Worm (Caenorhabditis elegans): ENCODE results near the gene Y37D8A.25.

Gene Y37D8A.25

DNA sequence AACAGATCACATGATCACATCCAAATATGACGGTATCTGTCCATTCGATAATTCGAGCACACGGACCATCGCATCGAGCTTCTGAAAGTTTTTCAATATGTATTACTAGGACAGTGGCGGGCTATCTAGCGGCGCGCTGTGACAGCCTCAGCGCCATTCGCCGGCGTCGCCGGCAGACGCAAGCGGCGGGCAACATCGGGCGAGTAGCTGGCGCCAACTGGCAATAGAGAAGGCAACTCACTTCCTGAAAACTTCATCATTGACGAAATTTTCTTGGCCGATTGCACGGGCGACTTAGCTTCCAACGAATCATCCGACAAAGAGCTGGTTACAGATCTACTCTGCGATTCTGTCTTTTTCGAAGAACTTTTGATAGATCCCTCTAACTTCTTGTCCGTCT is 31.8 kb downstream of the Y37D8A.25 start:
- TF ChIP-seq him-1 (tag; optimal IDR thresholded peaks at IDR 0.05), result no peak
- TF ChIP-seq W03F9.2 (tag; optimal IDR thresholded peaks at IDR 0.05), result no peak
- TF ChIP-seq dao-5 (tag; optimal IDR thresholded peaks at IDR 0.05), result no peak

DNA sequence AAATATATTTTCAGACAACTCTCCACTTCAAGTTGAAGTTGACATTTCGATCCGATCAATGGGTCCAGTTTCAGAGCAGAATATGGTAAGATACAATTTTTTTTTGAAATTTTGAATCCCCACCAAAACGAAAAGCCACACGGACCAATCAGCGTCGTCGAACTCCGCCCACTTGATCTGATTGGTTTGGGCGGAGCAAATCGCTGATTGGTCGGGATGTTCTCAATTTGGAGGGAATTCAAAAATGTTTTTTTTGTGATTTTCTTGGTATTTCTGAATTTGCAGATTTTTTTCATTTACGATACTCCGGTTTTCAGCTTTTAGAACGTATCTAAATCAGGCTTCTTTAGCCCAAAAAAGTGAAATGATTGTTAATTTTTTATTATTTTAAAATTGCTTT is 34.6 kb downstream of the Y37D8A.25 start:
- no peak for TF ChIP-seq W03F9.2 (tag; optimal IDR thresholded peaks at IDR 0.05)
- TF ChIP-seq dao-5 (tag; optimal IDR thresholded peaks at IDR 0.05), result no peak
- no peak for TF ChIP-seq him-1 (tag; optimal IDR thresholded peaks at IDR 0.05)

DNA sequence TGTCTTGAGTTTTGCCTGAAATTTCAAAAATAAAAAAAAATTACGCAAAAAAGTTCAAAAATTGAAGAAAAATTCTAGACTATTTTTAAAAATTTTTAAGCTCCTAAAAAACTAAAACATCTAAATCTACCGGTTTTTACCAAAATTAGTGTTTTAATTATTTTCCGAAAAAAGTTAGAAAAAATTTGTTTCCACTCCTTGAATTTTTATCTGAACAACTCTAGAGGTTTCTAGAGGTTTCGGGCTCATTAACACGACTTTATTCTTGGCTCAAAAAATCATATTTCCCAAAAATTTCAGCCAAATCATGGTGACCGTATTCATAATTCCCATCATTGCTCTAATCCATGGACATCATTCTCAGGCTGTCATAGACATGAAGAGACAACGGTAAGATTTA is 35.2 kb downstream of the Y37D8A.25 start, which contains the start of gene lgc-37:
TSS of gene lgc-37 (plus strand) at position 301 of the 400 bp plus-strand sequence.
- no peak for TF ChIP-seq W03F9.2 (tag; optimal IDR thresholded peaks at IDR 0.05)

DNA sequence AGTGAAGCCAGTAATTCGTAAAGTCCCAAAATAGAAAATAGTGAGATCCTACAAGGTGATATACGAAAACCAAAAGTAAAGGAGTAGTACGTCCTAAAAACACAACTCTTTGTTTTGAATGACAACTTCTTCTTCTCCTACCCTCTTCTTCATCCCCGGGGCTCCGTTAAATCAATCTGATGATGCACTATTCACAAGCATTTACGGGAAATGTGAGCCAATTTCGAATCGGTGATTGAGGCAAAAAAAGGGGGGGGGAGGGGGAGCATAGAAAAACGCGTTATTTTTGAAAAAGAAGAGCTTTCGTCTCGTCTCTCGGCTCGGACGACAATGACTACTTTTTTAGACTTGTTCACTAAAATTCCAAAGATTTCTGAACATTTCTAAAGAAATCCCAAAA is 36.2 kb downstream of the Y37D8A.25 start:
- TF ChIP-seq him-1 (tag; optimal IDR thresholded peaks at IDR 0.05) (no peak), W03F9.2 (tag; optimal IDR thresholded peaks at IDR 0.05) (no peak)

DNA sequence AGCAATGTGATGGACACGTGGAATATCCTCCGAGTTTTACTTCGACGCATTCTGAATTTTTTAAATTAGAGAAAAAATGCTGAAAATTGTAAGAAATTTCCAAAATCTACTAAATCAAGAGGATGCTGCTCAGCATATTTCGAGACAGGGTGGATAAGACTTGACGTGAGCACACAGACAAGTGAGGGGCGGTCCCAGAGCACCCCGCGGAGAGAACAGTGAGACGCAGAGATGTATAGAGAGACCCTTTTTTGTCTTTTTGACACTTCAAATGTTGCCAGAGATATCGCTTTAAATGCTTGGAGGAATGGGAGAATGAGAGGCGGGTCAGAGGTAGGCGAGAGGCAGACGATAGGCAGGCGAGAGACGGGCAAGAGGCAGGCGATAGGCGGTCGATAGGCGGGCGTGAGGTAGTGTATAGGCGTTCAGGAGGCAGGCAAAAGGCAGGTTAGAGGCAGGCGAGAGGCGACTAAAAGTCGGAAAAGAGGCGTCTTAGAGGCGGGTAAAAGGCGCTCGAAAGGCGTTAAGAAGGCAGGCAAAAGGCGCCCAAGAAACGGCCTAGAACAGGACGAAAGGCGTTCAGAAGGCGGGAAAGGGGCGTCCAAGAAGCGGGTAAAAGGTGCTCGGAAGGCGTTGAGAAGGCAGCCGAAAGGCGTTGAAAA is 40.2 kb downstream of the Y37D8A.25 start, which contains the start of gene gab-1:
TSS of gene gab-1 (minus strand) at position 51 of the 662 bp plus-strand sequence.
- no peak for TF ChIP-seq him-1 (tag; optimal IDR thresholded peaks at IDR 0.05)
- no peak for TF ChIP-seq dao-5 (tag; optimal IDR thresholded peaks at IDR 0.05)
- no peak for TF ChIP-seq W03F9.2 (tag; optimal IDR thresholded peaks at IDR 0.05)

DNA sequence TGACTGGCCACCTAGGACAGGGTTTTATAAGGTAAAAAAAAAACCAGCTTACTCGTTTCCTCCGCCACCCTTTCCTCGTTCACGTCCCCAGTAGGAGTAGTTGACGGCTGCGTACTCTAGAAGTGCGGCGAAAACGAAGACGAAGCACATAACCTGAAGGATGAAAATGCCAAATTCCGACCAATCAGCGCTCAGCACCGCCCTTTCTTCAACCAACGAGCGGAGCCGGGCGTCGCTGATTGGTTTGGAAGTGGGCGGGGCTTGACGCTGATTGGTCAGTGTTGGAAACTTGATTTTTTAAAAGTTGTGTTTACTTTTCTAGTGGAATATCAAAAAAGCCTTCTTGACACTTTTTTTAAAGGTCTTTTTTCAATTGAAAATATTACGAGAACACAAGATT is 46.3 kb downstream of the Y37D8A.25 start:
- TF ChIP-seq W03F9.2 (tag; optimal IDR thresholded peaks at IDR 0.05), result no peak
- TF ChIP-seq dao-5 (tag; optimal IDR thresholded peaks at IDR 0.05), result no peak
- no peak for TF ChIP-seq him-1 (tag; optimal IDR thresholded peaks at IDR 0.05)

All from whole organism, L4/young adult.